Fruit fly (Drosophila melanogaster) whole organism, embryonic: ENCODE measurements around the gene CG42329.
A peak's percentile ranks its signal among the peaks of the same experiment; 100 is the strongest.

ENCODE experiments used
- Adf1 ChIP-seq: fragments of 200-800 bp; sonication (Bioruptor generic); IDR thresholded peaks from 2 replicates; pipeline ENCODE4 v1.3.6; 2022; ENCODE audit warnings: missing biosample characterization, missing genetic modification characterization
- Atf-2 ChIP-seq: fragments of 200-800 bp; sonication (Bioruptor generic); optimal IDR thresholded peaks from 2 replicates; lab custom pipeline; 2016; ENCODE audit warnings: missing biosample characterization, missing genetic modification characterization
- Atf6 ChIP-seq: fragments of 200-800 bp; sonication (Bioruptor generic); IDR thresholded peaks from 2 replicates; pipeline ENCODE4 v1.3.6; 2022; ENCODE audit warnings: missing biosample characterization, missing genetic modification characterization
- BtbVII ChIP-seq: fragments of 200-800 bp; sonication (Bioruptor generic); optimal IDR thresholded peaks from 3 replicates; lab custom pipeline; 2017; ENCODE audit warnings: missing biosample characterization, mild to moderate bottlenecking, missing genetic modification characterization
- CG10366 ChIP-seq: fragments of 200-800 bp; sonication (Bioruptor generic); IDR thresholded peaks from 2 replicates; pipeline ENCODE4 v1.3.6; 2022; ENCODE audit warnings: missing biosample characterization, missing genetic modification characterization
- CG10959 ChIP-seq: fragments of 200-800 bp; sonication (Bioruptor generic); IDR thresholded peaks from 2 replicates; pipeline ENCODE4 v1.3.6; 2022; ENCODE audit warnings: missing biosample characterization, missing genetic modification characterization
- CG12071 ChIP-seq: fragments of 200-800 bp; sonication (Bioruptor generic); optimal IDR thresholded peaks from 3 replicates; lab custom pipeline; 2018; ENCODE audit warnings: missing biosample characterization, mild to moderate bottlenecking, missing genetic modification characterization
- CG13287 ChIP-seq: fragments of 200-800 bp; sonication (Bioruptor generic); IDR thresholded peaks from 2 replicates; pipeline ENCODE4 v1.3.6; 2022; ENCODE audit warnings: missing biosample characterization, missing genetic modification characterization; ENCODE audit not compliant: partially characterized antibody
- CG15073 ChIP-seq: fragments of 200-800 bp; sonication (Bioruptor generic); optimal IDR thresholded peaks from 2 replicates; lab custom pipeline; 2016; ENCODE audit warnings: missing biosample characterization, missing genetic modification characterization
- CG1832 ChIP-seq: fragments of 200-800 bp; sonication (Bioruptor generic); optimal IDR thresholded peaks from 2 replicates; lab custom pipeline; 2017; ENCODE audit warnings: missing biosample characterization, mild to moderate bottlenecking, missing genetic modification characterization, inconsistent platforms
- CG18764 ChIP-seq: fragments of 200-800 bp; sonication (Bioruptor generic); optimal IDR thresholded peaks from 3 replicates; lab custom pipeline; 2016; ENCODE audit warnings: missing biosample characterization, missing genetic modification characterization
- CG2199 ChIP-seq: fragments of 200-800 bp; sonication (Bioruptor generic); IDR thresholded peaks from 3 replicates; pipeline ENCODE4 v1.3.6; 2022; ENCODE audit warnings: missing biosample characterization, missing genetic modification characterization
- CG4328 ChIP-seq: fragments of 200-800 bp; sonication (Bioruptor generic); optimal IDR thresholded peaks from 3 replicates; lab custom pipeline; 2017; ENCODE audit warnings: missing biosample characterization, missing genetic modification reagents, missing genetic modification characterization
- CG5245 ChIP-seq: fragments of 200-800 bp; sonication (Bioruptor generic); optimal IDR thresholded peaks from 3 replicates; lab custom pipeline; 2016; ENCODE audit warnings: missing biosample characterization, missing genetic modification characterization
- CG6854 ChIP-seq: fragments of 200-800 bp; sonication (Bioruptor generic); optimal IDR thresholded peaks from 3 replicates; lab custom pipeline; 2017; ENCODE audit warnings: missing biosample characterization, mild to moderate bottlenecking, missing genetic modification characterization
- CG8290 ChIP-seq, 3 experiments: fragments of 200-800 bp; sonication (Bioruptor generic); optimal IDR thresholded peaks; 2 replicates each; lab custom pipeline; 2016 to 2019; ENCODE audit warnings: missing biosample characterization in 3 of 3, missing genetic modification characterization in 3 of 3, mild to moderate bottlenecking in 2 of 3, moderate library complexity in 1 of 3
- Chrac-16 ChIP-seq: fragments of 200-800 bp; sonication (Bioruptor generic); optimal IDR thresholded peaks from 3 replicates; lab custom pipeline; 2016; ENCODE audit warnings: missing biosample characterization, missing genetic modification characterization
- CrebB ChIP-seq: fragments of 200-800 bp; sonication (Bioruptor generic); optimal IDR thresholded peaks from 3 replicates; lab custom pipeline; 2018; ENCODE audit warnings: missing biosample characterization, mild to moderate bottlenecking, missing genetic modification characterization
- Dfd ChIP-seq, 2 experiments: fragments of >200 bp; optimal IDR thresholded peaks; 2 replicates each; lab custom pipeline; 2017; ENCODE audit warnings: missing biosample characterization in 2 of 2, missing genetic modification characterization in 2 of 2
- Ets97D ChIP-seq: fragments of 200-800 bp; sonication (Bioruptor generic); optimal IDR thresholded peaks from 3 replicates; lab custom pipeline; 2016; ENCODE audit warnings: missing biosample characterization, missing genetic modification characterization
- Gug ChIP-seq: fragments of 200-800 bp; sonication (Bioruptor generic); IDR thresholded peaks from 4 replicates; pipeline ENCODE4 v1.3.6; 2022; ENCODE audit warnings: missing biosample characterization, missing genetic modification characterization
- MESR4 ChIP-seq: fragments of 200-800 bp; sonication (Bioruptor generic); optimal IDR thresholded peaks from 2 replicates; lab custom pipeline; 2018; ENCODE audit warnings: missing biosample characterization, mild to moderate bottlenecking, missing genetic modification characterization, moderate library complexity
- Max ChIP-seq: fragments of 200-800 bp; sonication (Bioruptor generic); optimal IDR thresholded peaks from 2 replicates; lab custom pipeline; 2016; ENCODE audit warnings: missing biosample characterization, mild to moderate bottlenecking, missing genetic modification characterization
- Med ChIP-seq: fragments of 200-800 bp; sonication (Bioruptor generic); peaks from one replicate; lab custom pipeline; 2016; ENCODE audit warnings: missing biosample characterization, missing genetic modification characterization, mild to moderate bottlenecking, inconsistent platforms, moderate library complexity
- Mes4 ChIP-seq: fragments of 200-800 bp; sonication (Bioruptor generic); optimal IDR thresholded peaks from 2 replicates; lab custom pipeline; 2016; ENCODE audit warnings: missing biosample characterization, missing genetic modification characterization
- Myb ChIP-seq: fragments of 200-800 bp; sonication (Bioruptor generic); optimal IDR thresholded peaks from 2 replicates; lab custom pipeline; 2016; ENCODE audit warnings: missing biosample characterization, missing genetic modification characterization
- Neu2 ChIP-seq: fragments of 200-800 bp; sonication (Bioruptor generic); optimal IDR thresholded peaks from 3 replicates; lab custom pipeline; 2016; ENCODE audit warnings: missing biosample characterization, missing genetic modification characterization, borderline replicate concordance
- Nf-YA ChIP-seq: fragments of 200-800 bp; sonication (Bioruptor generic); IDR thresholded peaks from 2 replicates; pipeline ENCODE4 v1.3.6; 2022; ENCODE audit warnings: missing biosample characterization, missing genetic modification characterization
- Oaz ChIP-seq: fragments of 200-800 bp; sonication (Bioruptor generic); IDR thresholded peaks from 2 replicates; pipeline ENCODE4 v1.3.6; 2022; ENCODE audit warnings: missing biosample characterization, missing genetic modification characterization
- Opbp ChIP-seq: fragments of 200-800 bp; sonication (Bioruptor generic); IDR thresholded peaks from 3 replicates; pipeline ENCODE4 v1.3.6; 2022; ENCODE audit warnings: missing biosample characterization, missing genetic modification characterization; ENCODE audit not compliant: partially characterized antibody
- Rfx ChIP-seq: fragments of 200-800 bp; sonication (Bioruptor generic); IDR thresholded peaks from 2 replicates; pipeline ENCODE4 v1.3.6; 2022; ENCODE audit warnings: missing biosample characterization, missing genetic modification characterization
- Xbp1 ChIP-seq: fragments of 200-800 bp; sonication (Bioruptor generic); optimal IDR thresholded peaks from 3 replicates; lab custom pipeline; 2016; ENCODE audit warnings: missing biosample characterization, mild to moderate bottlenecking, missing genetic modification characterization
- Xrp1 ChIP-seq: fragments of 200-800 bp; sonication (Bioruptor generic); IDR thresholded peaks from 2 replicates; pipeline ENCODE4 v1.3.6; 2022; ENCODE audit warnings: missing biosample characterization, missing genetic modification characterization
- abd-A ChIP-seq: fragments of 200-800 bp; sonication (Bioruptor generic); optimal IDR thresholded peaks from 3 replicates; lab custom pipeline; 2019; ENCODE audit warnings: missing biosample characterization, mild to moderate bottlenecking, missing genetic modification characterization, moderate library complexity
- cato ChIP-seq: fragments of 200-800 bp; sonication (Bioruptor generic); optimal IDR thresholded peaks from 2 replicates; lab custom pipeline; 2016; ENCODE audit warnings: missing biosample characterization, missing genetic modification characterization, borderline replicate concordance
- chinmo ChIP-seq: fragments of 200-800 bp; sonication (Bioruptor generic); IDR thresholded peaks from 4 replicates; pipeline ENCODE4 v1.3.6; 2022; ENCODE audit warnings: missing biosample characterization, missing genetic modification characterization; ENCODE audit not compliant: partially characterized antibody
- corto ChIP-seq: fragments of 200-800 bp; sonication (Bioruptor generic); optimal IDR thresholded peaks from 2 replicates; lab custom pipeline; 2016; ENCODE audit warnings: missing biosample characterization, mild to moderate bottlenecking, missing genetic modification characterization, moderate library complexity
- exex ChIP-seq: fragments of 200-800 bp; sonication (Bioruptor generic); optimal IDR thresholded peaks from 4 replicates; lab custom pipeline; 2018; ENCODE audit warnings: missing biosample characterization, mild to moderate bottlenecking, missing genetic modification characterization, moderate library complexity
- gce ChIP-seq: fragments of 200-800 bp; sonication (Bioruptor generic); IDR thresholded peaks from 3 replicates; pipeline ENCODE4 v1.3.6; 2022; ENCODE audit warnings: missing biosample characterization, missing genetic modification characterization
- gcm ChIP-seq: fragments of 200-800 bp; sonication (Bioruptor generic); optimal IDR thresholded peaks from 2 replicates; lab custom pipeline; 2019; ENCODE audit warnings: missing biosample characterization, mild to moderate bottlenecking, missing genetic modification characterization, moderate library complexity
- gem ChIP-seq: fragments of 200-800 bp; sonication (Bioruptor generic); optimal IDR thresholded peaks from 2 replicates; lab custom pipeline; 2019; ENCODE audit warnings: missing biosample characterization, mild to moderate bottlenecking, missing genetic modification characterization, moderate library complexity
- gro ChIP-seq: fragments of 200-800 bp; sonication (Bioruptor generic); optimal IDR thresholded peaks from 2 replicates; lab custom pipeline; 2016; ENCODE audit warnings: missing biosample characterization, missing genetic modification characterization
- kah ChIP-seq: fragments of 200-800 bp; sonication (Bioruptor generic); optimal IDR thresholded peaks from 2 replicates; lab custom pipeline; 2018; ENCODE audit warnings: missing biosample characterization, mild to moderate bottlenecking, missing genetic modification characterization
- lov ChIP-seq, 2 experiments: fragments of 200-800 bp in 1 of 2; fragments of >200 bp in 1 of 2; sonication (Bioruptor generic) in 1 of 2; IDR thresholded peaks in 1 of 2; optimal IDR thresholded peaks in 1 of 2; 2 replicates in 1 of 2; 3 replicates in 1 of 2; pipeline versions ENCODE4 v1.3.6 to Lab custom; 2017 to 2022; ENCODE audit warnings: missing biosample characterization in 1 of 2, missing genetic modification characterization in 1 of 2
- maf-S ChIP-seq: fragments of 200-800 bp; sonication (Bioruptor generic); optimal IDR thresholded peaks from 2 replicates; lab custom pipeline; 2016; ENCODE audit warnings: missing biosample characterization, missing genetic modification characterization
- pros ChIP-seq: fragments of 200-800 bp; sonication (Bioruptor generic); optimal IDR thresholded peaks from 3 replicates; lab custom pipeline; 2019; ENCODE audit warnings: missing biosample characterization, mild to moderate bottlenecking, missing genetic modification characterization, moderate library complexity
- rib ChIP-seq: fragments of 200-800 bp; sonication (Bioruptor generic); IDR thresholded peaks from 2 replicates; pipeline ENCODE4 v1.3.6; 2022; ENCODE audit warnings: missing biosample characterization, missing genetic modification characterization
- sug ChIP-seq: fragments of 200-800 bp; optimal IDR thresholded peaks from 2 replicates; lab custom pipeline; 2019; ENCODE audit warnings: missing biosample characterization, mild to moderate bottlenecking, missing genetic modification characterization, moderate library complexity
- vnd ChIP-seq: fragments of 200-800 bp; sonication (Bioruptor generic); IDR thresholded peaks from 3 replicates; pipeline ENCODE4 v1.3.6; 2022; ENCODE audit warnings: missing biosample characterization, missing genetic modification characterization; ENCODE audit not compliant: partially characterized antibody

CG42329 gene

DNA sequence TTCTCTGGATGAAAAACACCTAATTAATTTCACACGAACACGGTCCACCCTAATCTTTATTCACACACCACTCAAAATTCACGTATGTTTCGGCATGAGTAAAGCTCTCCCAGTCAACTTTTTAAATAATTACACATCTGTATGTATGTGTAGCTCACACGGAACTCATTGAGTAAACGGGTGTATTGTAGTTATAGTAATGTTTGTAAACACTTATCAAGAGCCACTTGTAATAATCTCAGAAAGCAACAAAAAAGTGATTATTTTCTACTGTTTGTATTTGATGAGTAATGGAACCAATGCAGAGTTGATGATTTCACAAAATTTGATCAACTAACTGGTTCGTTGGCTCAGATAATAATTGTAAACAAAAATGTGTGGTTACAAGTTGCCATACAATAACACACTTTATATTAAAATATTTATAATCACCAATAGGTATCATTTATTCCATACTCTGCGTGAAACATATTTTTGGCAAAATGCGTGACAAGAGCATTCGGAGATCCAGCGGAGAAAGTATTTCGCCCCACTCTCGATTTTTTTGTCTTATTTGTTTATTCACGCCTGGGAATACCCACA, 1.1 kb upstream of the CG42329 start (continued):
- TF ChIP-seq Neu2 (GFP tag; lab: Kevin White, UChicago) (no peak), CG6854 (GFP tag; lab: Kevin White, UChicago) (no peak), Chrac-16 (GFP tag; lab: Kevin White, UChicago) (no peak), corto (no peak), CG10959 (GFP tag; lab: Robert Waterston, UW) (no peak), Mes4 (GFP tag; lab: Kevin White, UChicago) (no peak), CG10366 (GFP tag; lab: Robert Waterston, UW) (peak; percentile 7; the same call in 1 of the 2 replicates), Dfd (GFP tag; optimal IDR thresholded peaks at IDR 0.05; lab: Kevin White, UChicago) (no peak), abd-A (tag; lab: Kevin White, UChicago) (no peak), Atf6 (peak; percentile 60; the same call in 1 of the 2 replicates), CG4328 (no peak), chinmo (GFP tag; lab: Robert Waterston, UW) (no peak), CG12071 (GFP tag; lab: Kevin White, UChicago) (no peak), CG2199 (GFP tag; lab: Robert Waterston, UW) (no peak), gcm (GFP tag; lab: Kevin White, UChicago) (peak; percentile 7), Myb (GFP tag; lab: Kevin White, UChicago) (no peak), gem (tag; lab: Kevin White, UChicago) (peak; percentile 76), cato (GFP tag; lab: Kevin White, UChicago) (peak; percentile 29), maf-S (GFP tag; lab: Kevin White, UChicago) (no peak), Xbp1 (GFP tag; lab: Kevin White, UChicago) (peak; percentile 53), Adf1 (GFP tag; lab: Robert Waterston, UW) (no peak), Nf-YA (GFP tag; lab: Robert Waterston, UW) (no peak), CG8290 (GFP tag; optimal IDR thresholded peaks at IDR 0.05; lab: Kevin White, UChicago) (no peak), CG8290 (tag; optimal IDR thresholded peaks at IDR 0.05; lab: Kevin White, UChicago) (no peak), Atf-2 (no peak), Xrp1 (GFP tag; lab: Robert Waterston, UW) (0 out of 2 replicates have a peak, but pooled peaks have one; percentile 8), sug (tag; lab: Kevin White, UChicago) (peak; percentile 59), exex (tag; lab: Kevin White, UChicago) (no peak), CG15073 (GFP tag; lab: Kevin White, UChicago) (no peak), CrebB (peak; percentile 31), Gug (GFP tag; lab: Robert Waterston, UW) (0 out of 4 replicates have a peak, but pooled peaks have one; percentile 1), CG13287 (GFP tag; lab: Robert Waterston, UW) (no peak), Rfx (GFP tag; lab: Robert Waterston, UW) (peak; percentile 47), BtbVII (GFP tag; lab: Kevin White, UChicago) (no peak), Opbp (GFP tag; lab: Robert Waterston, UW) (no peak), vnd (GFP tag; lab: Robert Waterston, UW) (no peak), gro (GFP tag; lab: Kevin White, UChicago) (no peak), CG5245 (GFP tag; lab: Kevin White, UChicago) (no peak), pros (no peak), CG18764 (GFP tag; lab: Kevin White, UChicago) (no peak), lov (optimal IDR thresholded peaks at IDR 0.05; lab: Kevin White, UChicago) (no peak), lov (GFP tag; IDR thresholded peaks at IDR 0.05; lab: Robert Waterston, UW) (no peak), MESR4 (GFP tag; lab: Kevin White, UChicago) (no peak), Oaz (GFP tag; lab: Robert Waterston, UW) (peak; percentile 34), Max (GFP tag; lab: Kevin White, UChicago) (no peak), Ets97D (GFP tag; lab: Kevin White, UChicago) (no peak), rib (GFP tag; lab: Robert Waterston, UW) (no peak), CG1832 (GFP tag; lab: Kevin White, UChicago) (no peak), kah (GFP tag; lab: Kevin White, UChicago) (no peak), Med (peak; percentile 44), gce (no peak)
